Worm (Caenorhabditis elegans): ENCODE results near the gene lst-4.
A peak's percentile ranks its signal among the peaks of the same experiment; 100 is the strongest.

lst-4 gene

DNA sequence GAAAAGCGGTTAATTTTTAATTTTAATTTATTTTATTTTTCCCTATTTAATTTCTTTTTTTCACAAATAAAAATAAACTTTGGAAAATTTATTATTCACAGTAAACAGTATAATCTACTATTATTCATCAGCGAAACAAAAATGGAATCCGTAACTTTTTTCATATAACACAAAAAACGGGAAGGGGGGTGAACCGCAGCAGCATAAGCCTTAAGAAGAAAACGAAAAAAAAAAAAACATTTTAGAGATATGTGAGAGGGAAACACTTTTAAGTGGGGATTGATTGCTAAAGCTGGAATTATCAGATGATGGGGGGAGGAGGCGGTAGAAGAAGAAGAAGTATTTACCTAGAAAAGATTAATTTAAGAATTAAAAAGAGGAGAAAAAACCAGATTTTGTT, 38.0 kb upstream of the lst-4 start:
- TF ChIP-seq M03D4.4 (tag; optimal IDR thresholded peaks at IDR 0.05), result no peak
- TF ChIP-seq ceh-39 (tag; optimal IDR thresholded peaks at IDR 0.05), result no peak
- TF ChIP-seq mls-2 (tag; optimal IDR thresholded peaks at IDR 0.05), result no peak
- no peak for TF ChIP-seq ztf-11 (tag; optimal IDR thresholded peaks at IDR 0.05)
- no peak for TF ChIP-seq zip-8 (tag; optimal IDR thresholded peaks at IDR 0.05)
- TF ChIP-seq sem-2 (GFP tag; optimal IDR thresholded peaks at IDR 0.05), result no peak
- TF ChIP-seq lsy-2 (tag; optimal IDR thresholded peaks at IDR 0.05), result no peak
- no peak for TF ChIP-seq unc-62 (GFP tag; optimal IDR thresholded peaks at IDR 0.05)
- TF ChIP-seq mep-1 (tag; optimal IDR thresholded peaks at IDR 0.05), result no peak
- TF ChIP-seq drap-1 (GFP tag; optimal IDR thresholded peaks at IDR 0.05), result no peak
- no peak for TF ChIP-seq unc-120 (tag; optimal IDR thresholded peaks at IDR 0.05; ENCODE audit: poor library complexity, severe bottlenecking)
- no peak for TF ChIP-seq cnd-1 (tag; optimal IDR thresholded peaks at IDR 0.05)
- no peak for TF ChIP-seq ces-1 (GFP tag; optimal IDR thresholded peaks at IDR 0.05)
- no peak for TF ChIP-seq nhr-237 (tag; optimal IDR thresholded peaks at IDR 0.05)
- TF ChIP-seq lin-13 (tag; optimal IDR thresholded peaks at IDR 0.05), result no peak
- no peak for TF ChIP-seq nhr-12 (tag; optimal IDR thresholded peaks at IDR 0.05)
- no peak for TF ChIP-seq snpc-4 (tag; optimal IDR thresholded peaks at IDR 0.05)
- no peak for TF ChIP-seq mab-5 (tag; optimal IDR thresholded peaks at IDR 0.05)

DNA sequence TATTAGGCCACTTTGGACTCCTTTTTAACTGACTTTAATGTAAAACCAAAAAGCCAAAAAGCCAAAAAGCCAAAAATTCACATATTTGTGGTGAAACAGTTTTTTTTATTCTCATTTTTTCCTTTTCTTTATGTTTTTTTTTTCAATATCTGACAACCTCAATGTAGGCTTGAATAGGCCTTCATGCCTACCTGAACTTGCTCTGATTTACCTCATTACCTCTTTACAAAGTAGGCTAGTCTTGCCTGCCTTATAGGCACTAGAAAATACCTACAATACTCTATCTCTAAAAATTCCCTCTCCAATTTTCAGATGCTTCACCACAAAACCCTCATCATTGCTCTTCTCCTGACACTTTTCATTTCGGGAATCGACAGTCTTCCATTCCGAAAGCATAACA, 36.6 kb upstream of the lst-4 start, which contains the start of gene ins-34:
Gene ins-34, plus strand, starts transcription at position 301 of the 400 bp plus-strand sequence.
- TF ChIP-seq nhr-237 (tag; optimal IDR thresholded peaks at IDR 0.05), result no peak
- no peak for TF ChIP-seq elt-1 (tag; optimal IDR thresholded peaks at IDR 0.05; ENCODE audit: borderline replicate concordance, insufficient read depth)
- TF ChIP-seq mab-5 (tag; optimal IDR thresholded peaks at IDR 0.05), result no peak
- TF ChIP-seq lin-32 (GFP tag; optimal IDR thresholded peaks at IDR 0.05), result no peak
- TF ChIP-seq nhr-28 (tag; optimal IDR thresholded peaks at IDR 0.05), result no peak
- no peak for TF ChIP-seq lin-13 (tag; optimal IDR thresholded peaks at IDR 0.05)
- TF ChIP-seq ham-2 (GFP tag; optimal IDR thresholded peaks at IDR 0.05), result no peak
- TF ChIP-seq bed-3 (GFP tag; optimal IDR thresholded peaks at IDR 0.05), result no peak
- no peak for TF ChIP-seq unc-120 (tag; optimal IDR thresholded peaks at IDR 0.05; ENCODE audit: poor library complexity, severe bottlenecking)
- TF ChIP-seq M03D4.4 (tag; optimal IDR thresholded peaks at IDR 0.05), result no peak
- no peak for TF ChIP-seq ceh-83 (GFP tag; optimal IDR thresholded peaks at IDR 0.05)
- TF ChIP-seq sptf-1 (tag; optimal IDR thresholded peaks at IDR 0.05), result no peak
- no peak for TF ChIP-seq ceh-39 (tag; optimal IDR thresholded peaks at IDR 0.05)

DNA sequence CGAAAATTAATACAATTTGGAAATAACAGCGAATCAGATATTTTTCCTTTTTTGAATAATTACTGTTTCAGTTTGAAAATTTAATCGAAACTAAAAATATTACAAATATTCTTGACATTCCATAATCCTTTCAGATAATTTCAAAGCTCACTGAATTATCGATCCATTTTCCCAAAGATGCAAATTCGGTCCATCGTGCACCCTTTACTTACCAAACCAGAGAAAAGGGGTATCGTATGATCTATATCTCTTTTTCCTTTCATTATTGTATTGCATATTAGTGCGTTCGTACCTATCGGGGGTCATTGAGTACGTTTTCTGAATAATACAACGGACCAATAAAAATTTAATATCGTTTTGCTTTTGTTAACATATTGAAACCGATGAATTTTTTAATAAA, 35.1 kb upstream of the lst-4 start:
- TF ChIP-seq ceh-39 (tag; optimal IDR thresholded peaks at IDR 0.05), result peak; percentile 90
- TF ChIP-seq blmp-1 (tag; optimal IDR thresholded peaks at IDR 0.05), result peak; percentile 34
- no peak for TF ChIP-seq ces-1 (GFP tag; optimal IDR thresholded peaks at IDR 0.05)

DNA sequence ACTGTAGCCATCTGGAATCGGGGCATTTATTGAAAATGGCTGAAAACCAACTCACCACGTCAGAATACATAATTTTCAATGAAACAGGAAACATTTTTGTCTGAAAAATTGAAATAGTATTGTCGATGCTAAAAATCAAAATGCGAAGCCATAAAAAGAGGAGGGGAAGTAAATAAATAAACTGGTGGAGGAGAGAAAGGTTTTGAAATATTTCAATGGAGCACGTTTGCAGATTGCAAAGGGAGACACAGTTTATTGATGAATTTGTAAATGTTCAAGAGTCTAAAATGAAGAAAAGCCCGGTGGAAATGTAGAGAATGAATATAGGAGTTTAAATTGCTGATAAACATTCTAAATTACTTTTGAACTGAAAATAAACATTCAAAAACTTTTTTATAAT, 33.4 kb upstream of the lst-4 start, which contains the start of gene F52B11.5:
Gene F52B11.5, minus strand, starts transcription at position 178 of the 400 bp plus-strand sequence.
- TF ChIP-seq ztf-11 (tag; optimal IDR thresholded peaks at IDR 0.05) (no peak), lin-32 (GFP tag; optimal IDR thresholded peaks at IDR 0.05) (no peak), unc-62 (GFP tag; optimal IDR thresholded peaks at IDR 0.05) (no peak), hlh-1 (tag; optimal IDR thresholded peaks at IDR 0.05) (no peak), elt-3 (tag; optimal IDR thresholded peaks at IDR 0.05) (no peak), ceh-83 (GFP tag; optimal IDR thresholded peaks at IDR 0.05) (no peak), mls-2 (tag; optimal IDR thresholded peaks at IDR 0.05) (no peak), bed-3 (GFP tag; optimal IDR thresholded peaks at IDR 0.05) (no peak), ces-1 (GFP tag; optimal IDR thresholded peaks at IDR 0.05) (no peak), tbx-8 (GFP tag; optimal IDR thresholded peaks at IDR 0.05) (no peak), mab-5 (tag; optimal IDR thresholded peaks at IDR 0.05) (no peak), zip-8 (tag; optimal IDR thresholded peaks at IDR 0.05) (no peak), unc-39 (tag; optimal IDR thresholded peaks at IDR 0.05) (no peak), nhr-2 (tag; optimal IDR thresholded peaks at IDR 0.05) (no peak), unc-120 (tag; optimal IDR thresholded peaks at IDR 0.05; ENCODE audit: poor library complexity, severe bottlenecking) (no peak), M03D4.4 (tag; optimal IDR thresholded peaks at IDR 0.05) (no peak), snpc-4 (tag; optimal IDR thresholded peaks at IDR 0.05) (no peak), sem-2 (GFP tag; optimal IDR thresholded peaks at IDR 0.05) (no peak), sptf-1 (tag; optimal IDR thresholded peaks at IDR 0.05) (no peak), drap-1 (GFP tag; optimal IDR thresholded peaks at IDR 0.05) (no peak)

DNA sequence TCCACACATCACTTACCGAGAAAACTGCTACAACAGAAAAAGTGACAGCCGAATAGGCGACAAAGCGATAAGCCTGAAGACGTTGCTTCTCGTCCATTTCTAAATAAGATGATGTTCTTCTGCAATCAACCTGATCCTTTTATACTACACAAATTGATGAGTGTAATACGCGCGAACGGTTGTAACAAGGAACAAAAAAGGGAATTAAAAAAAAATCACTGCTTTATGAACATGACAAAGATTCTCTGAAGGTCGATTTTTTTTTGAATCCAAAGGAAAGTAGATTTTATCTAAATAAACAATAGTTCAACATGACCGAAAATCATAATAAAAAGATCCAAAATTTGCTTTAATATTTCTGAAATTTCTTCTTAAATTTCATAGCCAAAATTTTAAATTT, 29.6 kb upstream of the lst-4 start, which contains the start of gene col-133:
Gene col-133, minus strand, starts transcription at position 101 of the 400 bp plus-strand sequence.
- TF ChIP-seq nhr-2 (tag; optimal IDR thresholded peaks at IDR 0.05), result no peak
- no peak for TF ChIP-seq ces-1 (GFP tag; optimal IDR thresholded peaks at IDR 0.05)
- TF ChIP-seq unc-62 (GFP tag; optimal IDR thresholded peaks at IDR 0.05), result no peak
- TF ChIP-seq ceh-83 (GFP tag; optimal IDR thresholded peaks at IDR 0.05), result no peak
- TF ChIP-seq lsy-2 (tag; optimal IDR thresholded peaks at IDR 0.05), result no peak
